Fruit fly (Drosophila melanogaster) S2 (cell line): Measurements from ENCODE around the gene GCS1.
A peak's percentile ranks its signal among the peaks of the same experiment; 100 is the strongest.

Experiments used
- CG8478 ChIP-seq: fragments of >200 bp; optimal IDR thresholded peaks from 2 replicates; lab custom pipeline; 2018
- CTCF ChIP-seq, 2 experiments: fragments of >200 bp; optimal IDR thresholded peaks; 2 replicates each; lab custom pipeline; 2018

Gene GCS1

dm6 chrX:11347809-11348208, at the start of gene GCS1, which contains the start of gene CG11756:
Gene GCS1 (minus strand): TSS chrX:11348001.
Gene CG11756 (plus strand): TSS chrX:11348120.
- peak in 1 of 2 experiments; percentile 26 for TF ChIP-seq CTCF (optimal IDR thresholded peaks at IDR 0.05; lab: Kevin White, UChicago)
- TF ChIP-seq CG8478 (lab: Kevin White, UChicago): no peak

dm6 chrX:11393003-11393620, 45.3 kb upstream of the GCS1 start:
- TF ChIP-seq CG8478 (lab: Kevin White, UChicago) (no peak), CTCF (optimal IDR thresholded peaks at IDR 0.05; lab: Kevin White, UChicago) (no peak)

- TF ChIP-seq CTCF (optimal IDR thresholded peaks at IDR 0.05; lab: Kevin White, UChicago) (no peak), CG8478 (lab: Kevin White, UChicago) (no peak)
Measured at dm6 chrX:11391364-11391915, 43.6 kb upstream of the GCS1 start.

- TF ChIP-seq CG8478 (lab: Kevin White, UChicago) (no peak), CTCF (optimal IDR thresholded peaks at IDR 0.05; lab: Kevin White, UChicago) (no peak)
Measured at dm6 chrX:11390625-11391363, 43.0 kb upstream of the GCS1 start.

- no peak for TF ChIP-seq CTCF (optimal IDR thresholded peaks at IDR 0.05; lab: Kevin White, UChicago)
- TF ChIP-seq CG8478 (lab: Kevin White, UChicago): no peak
Measured at dm6 chrX:11389494-11390447, 42.0 kb upstream of the GCS1 start.

dm6 chrX:11385498-11385897, 37.7 kb upstream of the GCS1 start:
- TF ChIP-seq CG8478 (lab: Kevin White, UChicago) (no peak), CTCF (optimal IDR thresholded peaks at IDR 0.05; lab: Kevin White, UChicago) (no peak)

- TF ChIP-seq CG8478 (lab: Kevin White, UChicago) (no peak), CTCF (optimal IDR thresholded peaks at IDR 0.05; lab: Kevin White, UChicago) (no peak)
Measured at dm6 chrX:11384023-11384444, 36.2 kb upstream of the GCS1 start.

dm6 chrX:11383530-11383929, 35.7 kb upstream of the GCS1 start:
- TF ChIP-seq CG8478 (lab: Kevin White, UChicago) (no peak), CTCF (optimal IDR thresholded peaks at IDR 0.05; lab: Kevin White, UChicago) (no peak)

dm6 chrX:11382588-11382987, 34.8 kb upstream of the GCS1 start:
- no peak for TF ChIP-seq CTCF (optimal IDR thresholded peaks at IDR 0.05; lab: Kevin White, UChicago)
- TF ChIP-seq CG8478 (lab: Kevin White, UChicago): no peak

- no peak for TF ChIP-seq CTCF (optimal IDR thresholded peaks at IDR 0.05; lab: Kevin White, UChicago)
- TF ChIP-seq CG8478 (lab: Kevin White, UChicago): no peak
Measured at dm6 chrX:11379747-11380146, 31.9 kb upstream of the GCS1 start.

dm6 chrX:11379139-11379538, 31.3 kb upstream of the GCS1 start:
- TF ChIP-seq CG8478 (lab: Kevin White, UChicago) (no peak), CTCF (optimal IDR thresholded peaks at IDR 0.05; lab: Kevin White, UChicago) (no peak)

- TF ChIP-seq CG8478 (lab: Kevin White, UChicago) (no peak), CTCF (optimal IDR thresholded peaks at IDR 0.05; lab: Kevin White, UChicago) (no peak)
Measured at dm6 chrX:11378388-11378787, 30.6 kb upstream of the GCS1 start.

- TF ChIP-seq CTCF (optimal IDR thresholded peaks at IDR 0.05; lab: Kevin White, UChicago) (no peak), CG8478 (lab: Kevin White, UChicago) (no peak)
Measured at dm6 chrX:11374320-11374719, 26.5 kb upstream of the GCS1 start.
